Worm (Caenorhabditis elegans) whole organism, early embryonic: ENCODE results near the gene ddx-23.

Experiments used
- B0310.2 ChIP-seq: sonication (generic microtip); optimal IDR thresholded peaks from 2 replicates; lab custom pipeline; 2016; ENCODE audit warnings: mild to moderate bottlenecking, missing genetic modification characterization, missing compliant biosample characterization
- F13C5.2 ChIP-seq: sonication (generic microtip); optimal IDR thresholded peaks from 2 replicates; lab custom pipeline; 2017; ENCODE audit warnings: mild to moderate bottlenecking, missing genetic modification characterization, inconsistent platforms, missing compliant biosample characterization
- ama-1 ChIP-seq: fragments of 150-350 bp; optimal IDR thresholded peaks from 2 replicates; lab custom pipeline; 2014
- ceh-13 ChIP-seq: fragments of 200-800 bp; sonication (Bioruptor generic); optimal IDR thresholded peaks from 2 replicates; lab custom pipeline; 2018; ENCODE audit warnings: mild to moderate bottlenecking, missing genetic modification characterization, missing compliant biosample characterization
- ceh-36 ChIP-seq: sonication (generic microtip); optimal IDR thresholded peaks from 2 replicates; lab custom pipeline; 2016; ENCODE audit warnings: missing genetic modification characterization, inconsistent platforms, missing compliant biosample characterization
- ets-7 ChIP-seq: sonication (generic microtip); optimal IDR thresholded peaks from 2 replicates; lab custom pipeline; 2016; ENCODE audit warnings: missing genotype, missing genetic modification characterization, missing compliant biosample characterization
- flt-1 ChIP-seq: fragments of 200-800 bp; sonication (Bioruptor generic); IDR thresholded peaks from 2 replicates; pipeline ENCODE4 v1.3.6; 2022; ENCODE audit warnings: missing genetic modification characterization, missing compliant biosample characterization
- hmbx-1 ChIP-seq: sonication (generic microtip); optimal IDR thresholded peaks from 2 replicates; lab custom pipeline; 2016; ENCODE audit warnings: mild to moderate bottlenecking, missing genetic modification characterization, missing compliant biosample characterization
- hnd-1 ChIP-seq: sonication (generic microtip); optimal IDR thresholded peaks from 2 replicates; lab custom pipeline; 2016; ENCODE audit warnings: missing genetic modification characterization, missing compliant biosample characterization
- pes-1 ChIP-seq: fragments of 200-800 bp; sonication (Bioruptor generic); IDR thresholded peaks from 2 replicates; pipeline ENCODE4 v1.3.6; 2022; ENCODE audit warnings: missing genetic modification reagents, missing genetic modification characterization, missing compliant biosample characterization
- sea-1 ChIP-seq: fragments of 200-800 bp; sonication (Bioruptor generic); conservative IDR thresholded peaks from 2 replicates; pipeline ENCODE4 v1.3.6; 2022; ENCODE audit warnings: missing genetic modification characterization, missing compliant biosample characterization
- tbx-37 ChIP-seq: fragments of 200-800 bp; sonication (Bioruptor generic); conservative IDR thresholded peaks from 2 replicates; pipeline ENCODE4 v1.3.6; 2022; ENCODE audit warnings: missing genetic modification reagents, missing genetic modification characterization, missing compliant biosample characterization

- TF ChIP-seq ets-7 (tag; lab: Kevin White, UChicago) = no peak
- no peak for TF ChIP-seq sea-1 (GFP tag; lab: Robert Waterston, UW)
- TF ChIP-seq ama-1 (lab: Kevin White, UChicago) = no peak
- TF ChIP-seq F13C5.2 (tag; lab: Kevin White, UChicago) = no peak
- TF ChIP-seq tbx-37 (GFP tag; lab: Robert Waterston, UW) = no peak
- no peak for TF ChIP-seq hnd-1 (tag; lab: Kevin White, UChicago)
- no peak for TF ChIP-seq B0310.2 (tag; lab: Kevin White, UChicago)
- TF ChIP-seq pes-1 (GFP tag; lab: Robert Waterston, UW) = no peak
- no peak for TF ChIP-seq ceh-36 (tag; lab: Kevin White, UChicago)
- TF ChIP-seq ceh-13 (GFP tag; lab: Kevin White, UChicago) = no peak
- no peak for TF ChIP-seq hmbx-1
- no peak for TF ChIP-seq flt-1 (GFP tag; lab: Robert Waterston, UW)
Measured at ce11 chrIII:5888675-5889074, 35.6 kb upstream of the ddx-23 start, which contains the start of gene C28H8.8.
